Worm (Caenorhabditis elegans) whole organism, late embryonic: ENCODE data around the gene abhd-14.

Source experiments
- ceh-48 ChIP-seq: sonication (generic microtip); optimal IDR thresholded peaks from 2 replicates; lab custom pipeline; 2016; ENCODE audit warnings: missing genetic modification characterization, inconsistent platforms, missing compliant biosample characterization
- elt-2 ChIP-seq: sonication (generic microtip); optimal IDR thresholded peaks from 2 replicates; lab custom pipeline; 2016; ENCODE audit warnings: missing genetic modification reagents, missing genetic modification characterization, missing compliant biosample characterization
- nhr-11 ChIP-seq: fragments of 150-350 bp; optimal IDR thresholded peaks from 2 replicates; lab custom pipeline; 2014; ENCODE audit warnings: missing biosample characterization, missing genetic modification characterization
- npax-4 ChIP-seq: sonication (generic microtip); optimal IDR thresholded peaks from 2 replicates; lab custom pipeline; 2016; ENCODE audit warnings: missing genetic modification characterization, missing compliant biosample characterization
- pha-4 ChIP-seq: fragments of 150-350 bp; optimal IDR thresholded peaks from 2 replicates; lab custom pipeline; 2018; ENCODE audit warnings: missing biosample characterization, missing genetic modification reagents, missing genetic modification characterization
- pqm-1 ChIP-seq: sonication (generic microtip); optimal IDR thresholded peaks from 2 replicates; lab custom pipeline; 2016; ENCODE audit warnings: missing genetic modification characterization, missing compliant biosample characterization
- syd-9 ChIP-seq: sonication (generic microtip); optimal IDR thresholded peaks from 2 replicates; lab custom pipeline; 2016; ENCODE audit warnings: mild to moderate bottlenecking, missing genetic modification characterization, moderate library complexity, missing compliant biosample characterization

DNA sequence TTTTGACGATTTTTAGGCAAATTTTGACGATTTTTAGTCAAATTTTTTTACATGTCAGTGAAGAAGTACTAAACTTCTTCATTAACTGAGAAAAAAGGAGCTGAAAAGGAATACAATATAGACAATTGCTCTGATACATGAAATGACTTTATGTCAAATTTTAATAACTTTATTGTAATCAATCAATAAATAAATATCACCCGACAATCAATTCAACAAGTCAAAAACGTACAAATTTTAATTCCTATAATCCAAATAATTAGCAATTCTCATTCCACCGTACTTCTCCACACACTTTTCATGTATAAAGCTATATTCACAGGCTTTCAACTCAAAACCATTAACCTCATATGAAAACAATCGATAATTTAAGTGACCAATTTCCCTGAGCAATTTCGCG lies 8.7 kb upstream of the abhd-14 start:
- TF ChIP-seq nhr-11 (tag; lab: Kevin White, UChicago): no peak
- no peak for TF ChIP-seq pqm-1 (tag; lab: Kevin White, UChicago)
- TF ChIP-seq pha-4 (tag; lab: Kevin White, UChicago): no peak
- TF ChIP-seq elt-2: no peak
- no peak for TF ChIP-seq npax-4 (tag; lab: Kevin White, UChicago)
- no peak for TF ChIP-seq ceh-48 (tag; lab: Kevin White, UChicago)
- no peak for TF ChIP-seq syd-9 (tag; lab: Kevin White, UChicago)
